Worm (Caenorhabditis elegans): ENCODE results near the gene W08G11.1.

- TF ChIP-seq arid-1 (GFP tag; conservative IDR thresholded peaks at IDR 0.05) (no peak), ceh-82 (tag; optimal IDR thresholded peaks at IDR 0.05) (no peak), daf-8 (GFP tag; IDR thresholded peaks at IDR 0.05) (no peak), jun-1 (tag; optimal IDR thresholded peaks at IDR 0.05) (no peak), fkh-10 (GFP tag; optimal IDR thresholded peaks at IDR 0.05) (no peak), zfp-3 (GFP tag; conservative IDR thresholded peaks at IDR 0.05) (no peak)
These were observed 48.9 kb downstream of the W08G11.1 start, which contains the start of gene F13A7.12 for ce11 chrV:16395739-16396138.

All from whole organism, L4 larva.